Fruit fly (Drosophila melanogaster) whole organism, adult: ENCODE data around the gene Prosalpha3T.

Source experiments
- CG12768 ChIP-seq: fragments of 200-800 bp; sonication (Bioruptor generic); optimal IDR thresholded peaks from 2 replicates; lab custom pipeline; 2017; ENCODE audit warnings: missing biosample characterization, missing genetic modification characterization, mild to moderate bottlenecking, moderate library complexity, missing genetic modification reagents
- CG7045 ChIP-seq: fragments of 200-800 bp; sonication (Bioruptor generic); optimal IDR thresholded peaks from 2 replicates; lab custom pipeline; 2017; ENCODE audit warnings: missing biosample characterization, mild to moderate bottlenecking, missing genetic modification characterization
- Crg-1 ChIP-seq: fragments of 200-800 bp; sonication (Bioruptor generic); optimal IDR thresholded peaks from 2 replicates; lab custom pipeline; 2016; ENCODE audit warnings: missing biosample characterization, missing genetic modification characterization
- bab1 ChIP-seq: fragments of 200-800 bp; sonication (Bioruptor generic); optimal IDR thresholded peaks from 3 replicates; lab custom pipeline; 2019; ENCODE audit warnings: missing biosample characterization, mild to moderate bottlenecking, missing genetic modification characterization, moderate library complexity

Prosalpha3T gene

DNA sequence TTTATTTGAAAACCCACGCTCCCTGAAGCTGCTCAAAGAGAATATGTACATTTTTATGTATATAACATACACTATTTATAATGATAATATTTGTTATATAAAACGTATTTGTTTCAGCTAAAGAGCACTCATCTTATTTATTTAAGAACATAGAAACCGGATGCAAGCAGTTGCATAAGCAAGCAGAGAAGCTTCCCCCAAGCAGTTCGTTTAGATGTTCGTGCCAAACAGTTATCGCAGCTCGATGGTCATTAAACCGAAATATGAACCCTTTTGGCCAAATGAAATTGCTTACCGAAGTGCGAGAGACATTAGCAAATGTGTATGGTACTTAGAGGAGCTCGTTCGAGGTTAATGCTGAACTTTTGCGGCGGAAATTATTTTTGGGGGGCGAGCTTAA is 33.2 kb downstream of the Prosalpha3T start:
- TF ChIP-seq CG7045 (GFP tag; lab: Kevin White, UChicago) (no peak), Crg-1 (no peak), CG12768 (GFP tag; lab: Kevin White, UChicago) (no peak)

DNA sequence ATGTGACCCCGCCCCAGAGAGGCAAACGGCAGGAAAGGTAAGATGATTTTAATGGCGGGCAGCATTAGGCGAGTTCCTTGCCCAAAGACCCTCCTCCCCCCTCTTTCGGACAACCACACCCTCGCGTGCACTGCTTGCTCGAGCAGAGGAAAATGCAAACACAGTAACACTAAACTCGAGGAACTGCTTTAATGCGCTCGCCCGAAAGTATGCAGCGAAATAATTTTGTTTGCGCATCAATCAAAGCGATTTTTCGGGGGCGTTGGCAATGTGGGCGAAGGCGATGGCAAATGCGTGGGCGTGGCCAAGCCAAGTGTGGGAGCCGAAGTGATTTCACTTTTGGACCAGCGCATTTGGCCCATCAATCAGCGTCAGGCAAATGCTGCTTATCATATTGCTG is 36.8 kb downstream of the Prosalpha3T start:
- no peak for TF ChIP-seq Crg-1
- TF ChIP-seq bab1 (GFP tag; lab: Kevin White, UChicago): peak; percentile 33
